Worm (Caenorhabditis elegans) whole organism, L2 larva: Measurements from ENCODE around the gene mrps-35.
"Not testable (repeated sequence)": the region's sequence is repeated elsewhere in the genome, so short reads cannot be mapped to it uniquely, and the experiment has no call there.

Source experiments
- C34F6.9 ChIP-seq: fragments of 150-350 bp; optimal IDR thresholded peaks from 2 replicates; lab custom pipeline; 2014; ENCODE audit warnings: missing biosample characterization, missing genetic modification characterization
- F13H6.1 ChIP-seq: sonication (generic microtip); optimal IDR thresholded peaks from 2 replicates; lab custom pipeline; 2016; ENCODE audit warnings: missing genetic modification characterization, missing compliant biosample characterization
- Y55F3AM.14 ChIP-seq: fragments of 200-800 bp; sonication (Bioruptor generic); optimal IDR thresholded peaks from 2 replicates; lab custom pipeline; 2018; ENCODE audit warnings: mild to moderate bottlenecking, missing genetic modification characterization, missing compliant biosample characterization
- ZK546.5 ChIP-seq: sonication (generic microtip); optimal IDR thresholded peaks from 2 replicates; lab custom pipeline; 2017; ENCODE audit warnings: missing biosample characterization, missing genetic modification characterization
- alr-1 ChIP-seq: fragments of 150-350 bp; optimal IDR thresholded peaks from 2 replicates; lab custom pipeline; 2014; ENCODE audit warnings: missing biosample characterization, missing genetic modification characterization
- aly-2 ChIP-seq: fragments of 150-350 bp; optimal IDR thresholded peaks from 2 replicates; lab custom pipeline; 2014; ENCODE audit warnings: missing biosample characterization, missing genetic modification characterization
- ceh-16 ChIP-seq: fragments of 150-350 bp; optimal IDR thresholded peaks from 2 replicates; lab custom pipeline; 2014; ENCODE audit warnings: missing biosample characterization, missing genetic modification characterization
- ceh-82 ChIP-seq: fragments of 150-350 bp; optimal IDR thresholded peaks from 2 replicates; lab custom pipeline; 2014; ENCODE audit warnings: missing biosample characterization, missing genetic modification characterization
- egl-27 ChIP-seq: sonication (generic microtip); optimal IDR thresholded peaks from 3 replicates; lab custom pipeline; 2017; ENCODE audit warnings: missing biosample characterization, missing genetic modification reagents, missing genetic modification characterization
- elt-3 ChIP-seq: sonication (generic microtip); optimal IDR thresholded peaks from 2 replicates; lab custom pipeline; 2017; ENCODE audit warnings: missing biosample characterization, missing genetic modification characterization
- fos-1 ChIP-seq: fragments of 150-350 bp; optimal IDR thresholded peaks from 2 replicates; lab custom pipeline; 2014; ENCODE audit warnings: missing biosample characterization, missing genetic modification characterization
- lin-13 ChIP-seq: fragments of 150-350 bp; optimal IDR thresholded peaks from 2 replicates; lab custom pipeline; 2014; ENCODE audit warnings: missing biosample characterization, missing genetic modification reagents, missing genetic modification characterization
- lin-39 ChIP-seq: fragments of 150-350 bp; optimal IDR thresholded peaks from 2 replicates; lab custom pipeline; 2014; ENCODE audit warnings: missing biosample characterization, missing genetic modification reagents, missing genetic modification characterization
- lsy-2 ChIP-seq, 2 experiments: fragments of 150-350 bp in 1 of 2; sonication (generic microtip) in 1 of 2; optimal IDR thresholded peaks; 2 replicates each; lab custom pipeline; 2014 to 2017; ENCODE audit warnings: missing biosample characterization in 2 of 2, missing genetic modification characterization in 2 of 2
- mab-5 ChIP-seq: fragments of 150-350 bp; optimal IDR thresholded peaks from 2 replicates; lab custom pipeline; 2014; ENCODE audit warnings: missing biosample characterization, missing genetic modification characterization
- nhr-10 ChIP-seq: sonication (generic microtip); optimal IDR thresholded peaks from 2 replicates; lab custom pipeline; 2017; ENCODE audit warnings: missing biosample characterization, missing genetic modification characterization
- nhr-11 ChIP-seq: fragments of 150-350 bp; optimal IDR thresholded peaks from 2 replicates; lab custom pipeline; 2014; ENCODE audit warnings: missing biosample characterization, missing genetic modification characterization
- nhr-12 ChIP-seq: fragments of 150-350 bp; optimal IDR thresholded peaks from 2 replicates; lab custom pipeline; 2014; ENCODE audit warnings: missing biosample characterization, missing genetic modification characterization
- nhr-129 ChIP-seq: fragments of 150-350 bp; optimal IDR thresholded peaks from 2 replicates; lab custom pipeline; 2014; ENCODE audit warnings: missing biosample characterization, missing genetic modification characterization
- nhr-21 ChIP-seq: fragments of 150-350 bp; optimal IDR thresholded peaks from 2 replicates; lab custom pipeline; 2014; ENCODE audit warnings: missing biosample characterization, missing genetic modification characterization
- nhr-237 ChIP-seq: fragments of 150-350 bp; optimal IDR thresholded peaks from 2 replicates; lab custom pipeline; 2014; ENCODE audit warnings: missing biosample characterization, missing genetic modification characterization
- nhr-25 ChIP-seq: fragments of 150-350 bp; sonication (generic microtip); optimal IDR thresholded peaks from 3 replicates; lab custom pipeline; 2014; ENCODE audit warnings: missing biosample characterization, missing genetic modification characterization
- nhr-6 ChIP-seq: fragments of 150-350 bp; optimal IDR thresholded peaks from 2 replicates; lab custom pipeline; 2014; ENCODE audit warnings: missing biosample characterization, missing genetic modification characterization
- peb-1 ChIP-seq: fragments of 150-350 bp; optimal IDR thresholded peaks from 2 replicates; lab custom pipeline; 2014; ENCODE audit warnings: missing biosample characterization, missing genetic modification characterization
- skn-1 ChIP-seq: sonication (generic microtip); optimal IDR thresholded peaks from 2 replicates; lab custom pipeline; 2017; ENCODE audit warnings: missing biosample characterization, missing genetic modification characterization
- sma-3 ChIP-seq: sonication (generic microtip); optimal IDR thresholded peaks from 2 replicates; lab custom pipeline; 2016; ENCODE audit warnings: missing genetic modification reagents, missing genetic modification characterization, missing compliant biosample characterization
- sma-9 ChIP-seq, 2 experiments: fragments of 150-350 bp in 1 of 2; sonication (generic microtip) in 1 of 2; optimal IDR thresholded peaks; 2 replicates each; lab custom pipeline; 2014 to 2016; ENCODE audit warnings: missing genetic modification characterization in 2 of 2, mild to moderate bottlenecking in 1 of 2, missing biosample characterization in 1 of 2, missing compliant biosample characterization in 1 of 2, missing genetic modification reagents in 1 of 2, moderate library complexity in 1 of 2
- snpc-4 ChIP-seq: fragments of 150-350 bp; optimal IDR thresholded peaks from 2 replicates; lab custom pipeline; 2014; ENCODE audit warnings: missing biosample characterization, missing genetic modification characterization
- unc-55 ChIP-seq: fragments of 150-350 bp; sonication (generic microtip); optimal IDR thresholded peaks from 3 replicates; lab custom pipeline; 2014; ENCODE audit warnings: missing biosample characterization, missing genetic modification reagents, missing genetic modification characterization
- ztf-1 ChIP-seq: fragments of 200-800 bp; sonication (Bioruptor generic); conservative IDR thresholded peaks from 2 replicates; pipeline ENCODE4 v1.3.6; 2022; ENCODE audit warnings: missing genetic modification characterization, missing compliant biosample characterization
- ztf-11 ChIP-seq: sonication (generic microtip); optimal IDR thresholded peaks from 2 replicates; lab custom pipeline; 2017; ENCODE audit warnings: missing biosample characterization, missing genetic modification characterization

mrps-35 gene

DNA sequence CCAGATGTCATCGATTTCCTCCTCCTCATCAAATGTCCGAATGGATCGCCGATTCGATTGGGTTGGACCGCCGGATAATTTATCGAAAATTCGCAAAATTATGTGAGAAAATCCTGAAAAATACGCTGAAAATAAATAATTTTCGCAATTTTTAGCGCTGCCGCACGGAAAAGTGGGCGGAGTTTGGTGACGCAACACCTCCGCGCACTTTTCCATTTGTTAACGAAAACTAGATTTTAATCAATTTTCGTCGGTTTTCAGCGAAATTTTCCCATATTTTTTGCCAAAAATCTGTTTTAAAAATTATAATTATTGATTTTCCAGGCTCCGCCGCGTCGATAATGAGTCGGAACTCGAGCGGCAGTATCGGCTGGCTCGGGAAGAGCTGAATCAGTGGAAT, 19.9 kb downstream of the mrps-35 start, which contains the start of gene Y39B6A.34:
Gene Y39B6A.34, plus strand, starts transcription at position 3 of the 400 bp plus-strand sequence.
- TF ChIP-seq nhr-129 (tag; lab: Kevin White, UChicago) (no peak), fos-1 (no peak), sma-9 (GFP tag; optimal IDR thresholded peaks at IDR 0.05; lab: Kevin White, UChicago) (peak; percentile 25), sma-9 (tag; optimal IDR thresholded peaks at IDR 0.05; lab: Kevin White, UChicago) (no peak), mab-5 (tag; lab: Kevin White, UChicago) (no peak), unc-55 (GFP tag; lab: Kevin White, UChicago) (peak; percentile 41), lsy-2 (tag; optimal IDR thresholded peaks at IDR 0.05; lab: Kevin White, UChicago) (peak in 1 of 2 experiments; percentile 24), egl-27 (tag; lab: Kevin White, UChicago) (no peak), F13H6.1 (peak; percentile 13), C34F6.9 (tag; lab: Kevin White, UChicago) (peak; percentile 23)
- TF ChIP-seq, all 48 proteins: peak for 5

DNA sequence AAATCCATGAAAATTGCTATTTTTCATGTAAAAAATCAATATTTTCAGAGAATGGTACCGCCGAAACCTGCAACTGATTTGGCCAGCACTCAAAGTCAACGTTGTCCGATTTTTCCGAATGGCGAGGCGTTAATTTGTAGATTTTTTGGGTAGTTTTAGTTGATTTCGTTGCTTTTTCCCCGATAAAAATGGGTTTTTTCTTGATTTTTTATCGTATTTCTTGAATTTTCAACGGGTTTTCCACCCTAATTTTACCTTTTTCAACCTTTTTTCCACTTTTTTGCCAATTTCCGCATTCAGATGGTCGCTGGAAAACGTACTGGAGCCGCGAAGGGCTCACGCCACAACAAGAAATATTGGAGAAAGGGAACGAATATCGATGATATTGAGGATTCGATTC, 20.6 kb downstream of the mrps-35 start, which contains the start of gene Y39B6A.33:
Gene Y39B6A.33, plus strand, starts transcription at position 301 of the 400 bp plus-strand sequence.
- TF ChIP-seq sma-9 (GFP tag; optimal IDR thresholded peaks at IDR 0.05; lab: Kevin White, UChicago) (no peak), sma-9 (tag; optimal IDR thresholded peaks at IDR 0.05; lab: Kevin White, UChicago) (no peak), Y55F3AM.14 (GFP tag; lab: Kevin White, UChicago) (no peak), nhr-11 (tag; lab: Kevin White, UChicago) (no peak), mab-5 (tag; lab: Kevin White, UChicago) (no peak)

DNA sequence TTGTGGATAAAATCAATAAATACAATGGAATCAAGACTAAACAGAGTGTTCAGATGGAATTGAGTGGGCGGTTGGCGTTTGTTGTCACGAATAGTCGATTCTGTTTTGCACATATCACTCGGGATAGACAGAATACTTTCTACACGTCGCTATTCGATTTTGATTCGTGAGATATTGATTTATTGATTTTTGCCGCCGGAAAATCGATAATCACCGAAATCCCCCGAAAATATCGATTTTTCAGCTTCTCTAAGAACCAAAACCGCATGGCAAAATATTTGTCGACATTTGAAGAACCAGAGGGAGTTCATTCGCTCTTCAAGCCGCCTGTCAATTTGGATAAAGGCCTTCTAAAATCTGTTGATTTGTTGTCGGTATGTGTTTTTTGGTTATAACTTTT, 29.3 kb downstream of the mrps-35 start:
- TF ChIP-seq ZK546.5 (tag; lab: Kevin White, UChicago) (no peak), ceh-82 (tag; lab: Kevin White, UChicago) (no peak), lin-13 (GFP tag; lab: Kevin White, UChicago) (no peak), ztf-1 (GFP tag; lab: Robert Waterston, UW) (no peak), lin-39 (tag; lab: Kevin White, UChicago) (no peak), alr-1 (tag; lab: Kevin White, UChicago) (no peak), Y55F3AM.14 (GFP tag; lab: Kevin White, UChicago) (no peak), ceh-16 (tag; lab: Kevin White, UChicago) (no peak), nhr-6 (tag; lab: Kevin White, UChicago) (no peak), nhr-21 (tag; lab: Kevin White, UChicago) (no peak), snpc-4 (tag; lab: Kevin White, UChicago) (no peak), aly-2 (no peak), elt-3 (tag; lab: Kevin White, UChicago) (no peak), mab-5 (tag; lab: Kevin White, UChicago) (no peak), lsy-2 (tag; optimal IDR thresholded peaks at IDR 0.05; lab: Kevin White, UChicago) (no peak)

DNA sequence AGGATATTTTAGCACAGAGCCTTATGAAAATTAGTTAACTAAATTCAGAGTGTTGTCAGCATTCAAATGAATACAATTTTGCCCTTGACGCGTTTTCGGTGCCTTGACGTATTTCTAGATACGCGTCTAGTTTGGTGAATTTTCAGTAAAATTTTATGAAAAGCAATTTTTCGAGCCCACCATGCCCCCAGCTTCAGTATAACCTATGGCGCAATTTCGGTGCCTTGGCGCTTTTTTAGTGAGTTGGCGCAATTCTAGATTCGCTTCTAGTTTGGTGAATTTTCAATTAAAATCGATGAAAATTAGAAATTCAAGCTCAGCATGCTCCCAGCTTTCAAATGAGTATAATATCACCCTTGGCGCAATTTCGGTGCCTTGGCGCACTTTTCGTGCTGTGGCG, 32.1 kb downstream of the mrps-35 start:
- TF ChIP-seq ztf-1 (GFP tag; lab: Robert Waterston, UW) (no peak), nhr-25 (tag; lab: Kevin White, UChicago) (no peak), lin-39 (tag; lab: Kevin White, UChicago) (no peak), nhr-21 (tag; lab: Kevin White, UChicago) (no peak), mab-5 (tag; lab: Kevin White, UChicago) (no peak), nhr-237 (tag; lab: Kevin White, UChicago) (no peak), lsy-2 (tag; optimal IDR thresholded peaks at IDR 0.05; lab: Kevin White, UChicago) (no peak), peb-1 (tag; lab: Kevin White, UChicago) (no peak), sma-3 (no peak), nhr-129 (tag; lab: Kevin White, UChicago) (no peak), nhr-12 (no peak), elt-3 (tag; lab: Kevin White, UChicago) (no peak), lin-13 (GFP tag; lab: Kevin White, UChicago) (no peak), ceh-82 (tag; lab: Kevin White, UChicago) (no peak)
- TF ChIP-seq, all 48 proteins: peak for 0

DNA sequence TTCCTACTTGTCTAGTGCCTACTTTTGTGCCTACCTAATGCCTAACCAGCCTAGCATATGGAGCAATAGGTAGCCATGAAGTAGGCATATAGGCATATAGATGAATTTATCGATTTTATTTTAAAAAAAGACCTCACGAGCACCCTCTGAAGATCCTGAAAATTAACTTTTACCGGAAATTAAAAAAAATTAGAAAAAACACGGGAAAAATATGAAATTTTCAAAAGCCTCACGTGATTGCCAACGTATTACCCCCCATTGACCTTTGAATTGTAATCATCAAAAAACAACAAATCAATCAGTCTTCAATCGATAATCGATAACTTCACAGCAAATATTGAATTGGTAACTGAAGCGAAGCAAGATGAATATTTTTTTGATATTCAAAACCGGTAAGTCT, 33.2 kb downstream of the mrps-35 start, which contains the start of gene Y39B6A.30:
Gene Y39B6A.30, plus strand, starts transcription at position 301 of the 400 bp plus-strand sequence.
- not testable (repeated sequence) for TF ChIP-seq egl-27, ceh-16, elt-3 (tag; lab: Kevin White, UChicago)

DNA sequence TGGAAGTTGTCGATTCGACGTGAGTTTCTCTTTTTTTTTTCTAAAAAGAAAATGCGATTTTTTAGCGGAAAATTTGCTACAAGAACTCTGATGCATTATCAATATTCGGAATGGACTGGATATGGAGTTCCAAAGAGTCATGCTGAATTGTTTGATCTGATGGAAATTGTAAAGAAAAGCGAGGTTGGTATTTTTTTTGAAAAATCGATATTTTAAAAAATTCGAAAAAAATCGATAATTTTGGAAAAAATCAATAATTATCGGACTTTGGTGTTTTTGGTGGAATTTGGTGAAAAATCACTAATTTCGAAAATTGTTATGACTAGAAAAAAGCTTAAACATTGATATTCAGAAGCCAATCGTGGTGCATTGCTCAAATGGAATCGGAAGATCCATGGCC, 38.1 kb downstream of the mrps-35 start:
- TF ChIP-seq aly-2 (no peak), ztf-11 (tag; lab: Kevin White, UChicago) (no peak), sma-9 (GFP tag; optimal IDR thresholded peaks at IDR 0.05; lab: Kevin White, UChicago) (no peak), sma-9 (tag; optimal IDR thresholded peaks at IDR 0.05; lab: Kevin White, UChicago) (no peak), skn-1 (tag; lab: Kevin White, UChicago) (no peak), nhr-10 (tag; lab: Kevin White, UChicago) (no peak), nhr-237 (tag; lab: Kevin White, UChicago) (no peak)
